Worm (Caenorhabditis elegans) whole organism, L4 larva: ENCODE data around the gene rpl-10.

Experiments used
- F26F4.8 ChIP-seq: fragments of 200-800 bp; sonication (Bioruptor generic); conservative IDR thresholded peaks from 2 replicates; pipeline ENCODE4 v1.3.6; 2022; ENCODE audit warnings: missing genetic modification characterization, missing compliant biosample characterization
- F49E8.2 ChIP-seq: sonication (generic microtip); optimal IDR thresholded peaks from 2 replicates; lab custom pipeline; 2016; ENCODE audit warnings: missing compliant biosample characterization, mild to moderate bottlenecking, missing genetic modification characterization, borderline replicate concordance
- T20F7.1 ChIP-seq: fragments of 200-800 bp; sonication (Bioruptor generic); optimal IDR thresholded peaks from 2 replicates; lab custom pipeline; 2018; ENCODE audit warnings: mild to moderate bottlenecking, missing genetic modification characterization, missing compliant biosample characterization
- Y48G9A.11 ChIP-seq: fragments of 200-800 bp; sonication (Bioruptor generic); IDR thresholded peaks from 2 replicates; pipeline ENCODE4 v1.3.6; 2022; ENCODE audit warnings: missing genetic modification reagents, missing genetic modification characterization, missing compliant biosample characterization
- Y75B8A.6 ChIP-seq: fragments of 200-800 bp; sonication (Bioruptor generic); IDR thresholded peaks from 2 replicates; pipeline ENCODE4 v1.3.6; 2022; ENCODE audit warnings: missing genetic modification reagents, missing genetic modification characterization, missing compliant biosample characterization
- aha-1 ChIP-seq: fragments of 150-350 bp; peaks from one replicate; lab custom pipeline; 2014; ENCODE audit warnings: missing biosample characterization, missing genetic modification characterization
- aly-2 ChIP-seq: sonication (generic microtip); optimal IDR thresholded peaks from 2 replicates; lab custom pipeline; 2018; ENCODE audit warnings: missing biosample characterization, missing genetic modification characterization
- arid-1 ChIP-seq: fragments of 200-800 bp; sonication (Bioruptor generic); conservative IDR thresholded peaks from 2 replicates; pipeline ENCODE4 v1.3.6; 2022; ENCODE audit warnings: missing genetic modification reagents, missing genetic modification characterization, missing compliant biosample characterization
- ceh-28 ChIP-seq: fragments of 150-350 bp; optimal IDR thresholded peaks from 2 replicates; lab custom pipeline; 2014; ENCODE audit warnings: missing biosample characterization, missing genetic modification reagents, missing genetic modification characterization
- ceh-82 ChIP-seq: sonication (generic microtip); optimal IDR thresholded peaks from 2 replicates; lab custom pipeline; 2017; ENCODE audit warnings: missing biosample characterization, missing genetic modification characterization
- daf-19 ChIP-seq: fragments of 200-800 bp; sonication (Bioruptor generic); conservative IDR thresholded peaks from 2 replicates; pipeline ENCODE4 v1.3.6; 2022; ENCODE audit warnings: missing genetic modification characterization, missing compliant biosample characterization
- daf-8 ChIP-seq: fragments of 200-800 bp; sonication (Bioruptor generic); IDR thresholded peaks from 2 replicates; pipeline ENCODE4 v1.3.6; 2022; ENCODE audit warnings: missing genetic modification characterization, missing compliant biosample characterization
- dmd-6 ChIP-seq: fragments of 200-800 bp; sonication (Bioruptor generic); IDR thresholded peaks from 2 replicates; pipeline ENCODE4 v1.3.6; 2022; ENCODE audit warnings: missing genetic modification reagents, missing genetic modification characterization, missing compliant biosample characterization
- dmd-8 ChIP-seq: fragments of 200-800 bp; sonication (Bioruptor generic); IDR thresholded peaks from 2 replicates; pipeline ENCODE4 v1.3.6; 2022; ENCODE audit warnings: missing genetic modification characterization, missing compliant biosample characterization
- dmd-9 ChIP-seq: fragments of 200-800 bp; sonication (Bioruptor generic); IDR thresholded peaks from 2 replicates; pipeline ENCODE4 v1.3.6; 2022; ENCODE audit warnings: missing genetic modification reagents, missing genetic modification characterization, missing compliant biosample characterization
- dpl-1 ChIP-seq: fragments of 150-350 bp; optimal IDR thresholded peaks from 2 replicates; lab custom pipeline; 2014; ENCODE audit warnings: missing biosample characterization, missing genetic modification reagents, missing genetic modification characterization
- egl-43 ChIP-seq: fragments of 200-800 bp; sonication (Bioruptor generic); IDR thresholded peaks from 2 replicates; pipeline ENCODE4 v1.3.6; 2022; ENCODE audit warnings: missing genetic modification reagents, missing genetic modification characterization, missing compliant biosample characterization
- hmg-1.1 ChIP-seq: fragments of 200-800 bp; sonication (Bioruptor generic); IDR thresholded peaks from 2 replicates; pipeline ENCODE4 v1.3.6; 2022; ENCODE audit warnings: missing genetic modification reagents, missing genetic modification characterization, missing compliant biosample characterization
- lim-7 ChIP-seq: fragments of 200-800 bp; sonication (Bioruptor generic); IDR thresholded peaks from 2 replicates; pipeline ENCODE4 v1.3.6; 2022; ENCODE audit warnings: missing genetic modification characterization, missing compliant biosample characterization
- lin-29 ChIP-seq: fragments of 200-800 bp; sonication (Bioruptor generic); IDR thresholded peaks from 2 replicates; pipeline ENCODE4 v1.3.6; 2022; ENCODE audit warnings: missing genetic modification reagents, missing genetic modification characterization, missing compliant biosample characterization
- lin-38 ChIP-seq: fragments of 200-800 bp; sonication (Bioruptor generic); IDR thresholded peaks from 2 replicates; pipeline ENCODE4 v1.3.6; 2022; ENCODE audit warnings: missing genetic modification reagents, missing genetic modification characterization, missing compliant biosample characterization
- lsy-2 ChIP-seq, 2 experiments: fragments of 150-350 bp in 1 of 2; sonication (generic microtip) in 1 of 2; optimal IDR thresholded peaks; 2 replicates each; lab custom pipeline; 2014 to 2017; ENCODE audit warnings: missing biosample characterization in 2 of 2, missing genetic modification characterization in 2 of 2
- madf-5 ChIP-seq, 2 experiments: fragments of 200-800 bp; sonication (Bioruptor generic); IDR thresholded peaks; 2 replicates each; pipeline ENCODE4 v1.3.6; 2022; ENCODE audit warnings: missing compliant biosample characterization in 2 of 2, missing genetic modification characterization in 2 of 2
- mes-2 ChIP-seq: sonication (generic microtip); optimal IDR thresholded peaks from 2 replicates; lab custom pipeline; 2016; ENCODE audit warnings: missing genotype, mild to moderate bottlenecking, missing genetic modification characterization, missing compliant biosample characterization; ENCODE audit not compliant: poor library complexity, severe bottlenecking
- nhr-102 ChIP-seq: sonication (generic microtip); optimal IDR thresholded peaks from 2 replicates; lab custom pipeline; 2016; ENCODE audit warnings: mild to moderate bottlenecking, missing genetic modification characterization, moderate library complexity, missing compliant biosample characterization
- nhr-11 ChIP-seq: fragments of 150-350 bp; optimal IDR thresholded peaks from 2 replicates; lab custom pipeline; 2014; ENCODE audit warnings: missing biosample characterization, missing genetic modification characterization
- nhr-111 ChIP-seq: fragments of 200-800 bp; sonication (Bioruptor generic); optimal IDR thresholded peaks from 2 replicates; lab custom pipeline; 2018; ENCODE audit warnings: mild to moderate bottlenecking, missing genetic modification characterization, missing compliant biosample characterization
- nhr-25 ChIP-seq: sonication (generic microtip); optimal IDR thresholded peaks from 2 replicates; lab custom pipeline; 2017; ENCODE audit warnings: missing genetic modification characterization, mild to moderate bottlenecking, missing compliant biosample characterization, antibody characterized with exemption, moderate library complexity, borderline replicate concordance; ENCODE audit not compliant: insufficient read depth
- nhr-41 ChIP-seq: fragments of 200-800 bp; sonication (Bioruptor generic); IDR thresholded peaks from 2 replicates; pipeline ENCODE4 v1.3.6; 2022; ENCODE audit warnings: missing genetic modification reagents, missing genetic modification characterization, missing compliant biosample characterization
- nhr-6 ChIP-seq: fragments of 150-350 bp; optimal IDR thresholded peaks from 2 replicates; lab custom pipeline; 2014; ENCODE audit warnings: missing biosample characterization, missing genetic modification characterization
- php-3 ChIP-seq: fragments of 200-800 bp; sonication (Bioruptor generic); IDR thresholded peaks from 2 replicates; pipeline ENCODE4 v1.3.6; 2022; ENCODE audit warnings: missing genetic modification reagents, missing genetic modification characterization, missing compliant biosample characterization
- snpc-1.2 ChIP-seq: fragments of 200-800 bp; sonication (Bioruptor generic); IDR thresholded peaks from 2 replicates; pipeline ENCODE4 v1.3.6; 2022; ENCODE audit warnings: missing genetic modification reagents, missing genetic modification characterization, missing compliant biosample characterization
- tag-97 ChIP-seq: fragments of 200-800 bp; sonication (Bioruptor generic); IDR thresholded peaks from 2 replicates; pipeline ENCODE4 v1.3.6; 2022; ENCODE audit warnings: missing genetic modification characterization, missing compliant biosample characterization
- unc-62 ChIP-seq, 3 experiments: fragments of 150-350 bp in 1 of 3; sonication (generic microtip); optimal IDR thresholded peaks in 2 of 3; peaks in 1 of 3; 1 replicate in 1 of 3; 2 replicates in 2 of 3; lab custom pipeline; 2014 to 2017; ENCODE audit warnings: missing biosample characterization in 3 of 3, missing genetic modification characterization in 3 of 3, missing genetic modification reagents in 3 of 3, missing genotype in 1 of 3
- vab-7 ChIP-seq: fragments of 200-800 bp; sonication (Bioruptor generic); IDR thresholded peaks from 2 replicates; pipeline ENCODE4 v1.3.6; 2022; ENCODE audit warnings: missing genetic modification reagents, missing genetic modification characterization, missing compliant biosample characterization
- zag-1 ChIP-seq: fragments of 150-350 bp; optimal IDR thresholded peaks from 2 replicates; lab custom pipeline; 2014; ENCODE audit warnings: missing biosample characterization, missing genetic modification characterization
- zfp-3 ChIP-seq: fragments of 200-800 bp; sonication (Bioruptor generic); conservative IDR thresholded peaks from 2 replicates; pipeline ENCODE4 v1.3.6; 2022; ENCODE audit warnings: missing genetic modification reagents, missing genetic modification characterization, missing compliant biosample characterization
- zip-2 ChIP-seq: fragments of 150-350 bp; optimal IDR thresholded peaks from 2 replicates; lab custom pipeline; 2014; ENCODE audit warnings: missing biosample characterization, missing genetic modification characterization

Gene rpl-10

ce11 chrII:8160916-8161315 is 17.2 kb downstream of the rpl-10 start:
- no peak for TF ChIP-seq hmg-1.1 (GFP tag; lab: Robert Waterston, UW)
- TF ChIP-seq unc-62 (GFP tag; optimal IDR thresholded peaks at IDR 0.05 in 1 of 2; lab: Kevin White, UChicago), result peak in 1 of 2 experiments; percentile 90
- no peak for TF ChIP-seq unc-62 (tag; optimal IDR thresholded peaks at IDR 0.05; lab: Kevin White, UChicago)
- TF ChIP-seq aha-1 (tag; lab: Kevin White, UChicago), result peak; percentile 9

ce11 chrII:8162120-8162648 is 18.5 kb downstream of the rpl-10 start, which contains the start of the genes emb-27 and rrf-3:
TSS of gene emb-27 (minus strand) at chrII:8162170.
TSS of gene rrf-3 (plus strand) at chrII:8162465.
- TF ChIP-seq T20F7.1 (GFP tag; lab: Kevin White, UChicago), result peak; percentile 92
- TF ChIP-seq lin-29 (GFP tag; lab: Robert Waterston, UW), result no peak
- TF ChIP-seq php-3, result no peak
- TF ChIP-seq nhr-102 (tag; lab: Kevin White, UChicago), result no peak
- TF ChIP-seq lsy-2 (tag; optimal IDR thresholded peaks at IDR 0.05; lab: Kevin White, UChicago), result peak in 1 of 2 experiments; percentile 84
- no peak for TF ChIP-seq F49E8.2 (tag; lab: Kevin White, UChicago)
- peak; percentile 84 for TF ChIP-seq Y48G9A.11 (GFP tag; lab: Robert Waterston, UW)
- no peak for TF ChIP-seq hmg-1.1 (GFP tag; lab: Robert Waterston, UW)
- TF ChIP-seq aly-2 (tag; lab: Kevin White, UChicago), result no peak
- TF ChIP-seq vab-7, result no peak
- TF ChIP-seq daf-19 (GFP tag; lab: Robert Waterston, UW), result no peak
- TF ChIP-seq tag-97 (GFP tag; lab: Robert Waterston, UW), result no peak
- TF ChIP-seq Y75B8A.6 (GFP tag; lab: Robert Waterston, UW), result no peak
- no peak for TF ChIP-seq egl-43
- TF ChIP-seq nhr-25 (tag; lab: Kevin White, UChicago), result no peak
- TF ChIP-seq zip-2 (tag; lab: Kevin White, UChicago), result no peak
- no peak for TF ChIP-seq nhr-111 (GFP tag; lab: Kevin White, UChicago)
- no peak for TF ChIP-seq unc-62 (GFP tag; optimal IDR thresholded peaks at IDR 0.05 in 1 of 2; lab: Kevin White, UChicago)
- no peak for TF ChIP-seq unc-62 (tag; optimal IDR thresholded peaks at IDR 0.05; lab: Kevin White, UChicago)
- TF ChIP-seq dpl-1 (GFP tag; lab: Kevin White, UChicago), result peak; percentile 73
- TF ChIP-seq nhr-6 (tag; lab: Kevin White, UChicago), result peak; percentile 0
- TF ChIP-seq nhr-11 (tag; lab: Kevin White, UChicago), result no peak
- peak; percentile 59 for TF ChIP-seq mes-2 (tag; lab: Kevin White, UChicago)
- TF ChIP-seq dmd-9, result no peak
- TF ChIP-seq zfp-3 (GFP tag; lab: Robert Waterston, UW), result no peak
- TF ChIP-seq lin-38, result peak; percentile 88
- TF ChIP-seq, all 104 proteins: peak for 7

ce11 chrII:8169283-8169682 is 25.6 kb downstream of the rpl-10 start, which contains the start of gene T05C12.15:
TSS of gene T05C12.15 (plus strand) at chrII:8169583.
- TF ChIP-seq daf-8 (GFP tag; lab: Robert Waterston, UW) (no peak), nhr-41 (GFP tag; lab: Robert Waterston, UW) (no peak), nhr-6 (tag; lab: Kevin White, UChicago) (no peak), hmg-1.1 (GFP tag; lab: Robert Waterston, UW) (no peak), tag-97 (GFP tag; lab: Robert Waterston, UW) (no peak), lin-29 (GFP tag; lab: Robert Waterston, UW) (no peak), F26F4.8 (GFP tag; lab: Robert Waterston, UW) (no peak), dmd-6 (GFP tag; lab: Robert Waterston, UW) (no peak), ceh-28 (tag; lab: Kevin White, UChicago) (no peak), snpc-1.2 (no peak), lin-38 (no peak), lim-7 (GFP tag; lab: Robert Waterston, UW) (no peak), zag-1 (tag; lab: Kevin White, UChicago) (no peak), ceh-82 (tag; lab: Kevin White, UChicago) (no peak), arid-1 (no peak), madf-5 (GFP tag; IDR thresholded peaks at IDR 0.05; lab: Robert Waterston, UW) (no peak), daf-19 (GFP tag; lab: Robert Waterston, UW) (no peak), dmd-8 (GFP tag; lab: Robert Waterston, UW) (no peak)
